Fruit fly (Drosophila melanogaster) whole organism, embryonic: ENCODE results near the gene Nup153.
A peak's percentile ranks its signal among the peaks of the same experiment; 100 is the strongest.

Experiments used
- Asciz ChIP-seq: fragments of 200-800 bp; sonication (Bioruptor generic); optimal IDR thresholded peaks from 2 replicates; lab custom pipeline; 2017; ENCODE audit warnings: missing biosample characterization, mild to moderate bottlenecking, missing genetic modification characterization, missing genetic modification reagents
- Atf6 ChIP-seq: fragments of 200-800 bp; sonication (Bioruptor generic); IDR thresholded peaks from 2 replicates; pipeline ENCODE4 v1.3.6; 2022; ENCODE audit warnings: missing biosample characterization, missing genetic modification characterization
- Bdp1 ChIP-seq: fragments of 200-800 bp; sonication (Bioruptor generic); optimal IDR thresholded peaks from 3 replicates; lab custom pipeline; 2016; ENCODE audit warnings: missing biosample characterization, missing genetic modification characterization
- Blimp-1 ChIP-seq: fragments of 200-800 bp; sonication (Bioruptor generic); optimal IDR thresholded peaks from 3 replicates; lab custom pipeline; 2018; ENCODE audit warnings: missing biosample characterization, missing genetic modification characterization, mild to moderate bottlenecking, moderate library complexity, missing genetic modification reagents
- CG10209 ChIP-seq: fragments of 200-800 bp; sonication (Bioruptor generic); optimal IDR thresholded peaks from 3 replicates; lab custom pipeline; 2017; ENCODE audit warnings: missing biosample characterization, mild to moderate bottlenecking, missing genetic modification characterization, missing genetic modification reagents
- CG13123 ChIP-seq: fragments of 200-800 bp; sonication (Bioruptor generic); optimal IDR thresholded peaks from 2 replicates; lab custom pipeline; 2016; ENCODE audit warnings: missing biosample characterization, missing genetic modification characterization
- CG13424 ChIP-seq: fragments of 200-800 bp; sonication (Bioruptor generic); optimal IDR thresholded peaks from 2 replicates; lab custom pipeline; 2019; ENCODE audit warnings: missing biosample characterization, mild to moderate bottlenecking, missing genetic modification characterization, moderate library complexity
- CG13624 ChIP-seq: fragments of 200-800 bp; sonication (Bioruptor generic); optimal IDR thresholded peaks from 2 replicates; lab custom pipeline; 2016; ENCODE audit warnings: missing biosample characterization, missing genetic modification characterization
- CG14050 ChIP-seq: fragments of 200-800 bp; sonication (Bioruptor generic); IDR thresholded peaks from 3 replicates; pipeline ENCODE4 v1.3.6; 2022; ENCODE audit warnings: missing biosample characterization, missing genetic modification characterization
- CG16815 ChIP-seq: fragments of 200-800 bp; sonication (Bioruptor generic); optimal IDR thresholded peaks from 3 replicates; lab custom pipeline; 2017; ENCODE audit warnings: missing biosample characterization, mild to moderate bottlenecking, missing genetic modification characterization
- CG16863 ChIP-seq: fragments of 200-800 bp; sonication (Bioruptor generic); optimal IDR thresholded peaks from 3 replicates; lab custom pipeline; 2016; ENCODE audit warnings: missing biosample characterization, missing genetic modification characterization
- CG17328 ChIP-seq: fragments of 200-800 bp; sonication (Bioruptor generic); IDR thresholded peaks from 2 replicates; pipeline ENCODE4 v1.3.6; 2022; ENCODE audit warnings: missing biosample characterization, missing genetic modification characterization
- CG17359 ChIP-seq: fragments of 200-800 bp; sonication (Bioruptor generic); optimal IDR thresholded peaks from 3 replicates; lab custom pipeline; 2018; ENCODE audit warnings: missing biosample characterization, mild to moderate bottlenecking, missing genetic modification characterization, moderate library complexity
- CG18476 ChIP-seq: fragments of 200-800 bp; sonication (Bioruptor generic); optimal IDR thresholded peaks from 2 replicates; lab custom pipeline; 2016; ENCODE audit warnings: missing biosample characterization, mild to moderate bottlenecking, missing genetic modification characterization
- CG18599 ChIP-seq: fragments of 200-800 bp; sonication (Bioruptor generic); optimal IDR thresholded peaks from 3 replicates; lab custom pipeline; 2017; ENCODE audit warnings: missing biosample characterization, missing genetic modification characterization, mild to moderate bottlenecking, moderate library complexity, missing genetic modification reagents
- CG31365 ChIP-seq: fragments of 200-800 bp; sonication (Bioruptor generic); optimal IDR thresholded peaks from 2 replicates; lab custom pipeline; 2018; ENCODE audit warnings: missing biosample characterization, mild to moderate bottlenecking, missing genetic modification characterization
- CG33213 ChIP-seq: fragments of 200-800 bp; sonication (Bioruptor generic); optimal IDR thresholded peaks from 3 replicates; lab custom pipeline; 2016; ENCODE audit warnings: missing biosample characterization, missing genetic modification characterization
- CG3726 ChIP-seq: fragments of 200-800 bp; sonication (Bioruptor generic); IDR thresholded peaks from 3 replicates; pipeline ENCODE4, ENCODE4 v1.3.6; 2022; ENCODE audit warnings: missing biosample characterization, missing genetic modification characterization
- CG4282 ChIP-seq: fragments of 200-800 bp; sonication (Bioruptor generic); optimal IDR thresholded peaks from 2 replicates; lab custom pipeline; 2016; ENCODE audit warnings: missing biosample characterization, missing genetic modification characterization
- CG4328 ChIP-seq: fragments of 200-800 bp; sonication (Bioruptor generic); optimal IDR thresholded peaks from 3 replicates; lab custom pipeline; 2017; ENCODE audit warnings: missing biosample characterization, missing genetic modification reagents, missing genetic modification characterization
- CG6813 ChIP-seq: fragments of 200-800 bp; sonication (Bioruptor generic); optimal IDR thresholded peaks from 2 replicates; lab custom pipeline; 2017; ENCODE audit warnings: missing biosample characterization, missing genetic modification characterization, mild to moderate bottlenecking, moderate library complexity, missing genetic modification reagents
- CG7987 ChIP-seq: fragments of 200-800 bp; sonication (Bioruptor generic); optimal IDR thresholded peaks from 2 replicates; lab custom pipeline; 2018; ENCODE audit warnings: missing biosample characterization, mild to moderate bottlenecking, missing genetic modification characterization, moderate library complexity
- CG8281 ChIP-seq: fragments of 200-800 bp; sonication (Bioruptor generic); optimal IDR thresholded peaks from 2 replicates; lab custom pipeline; 2018; ENCODE audit warnings: missing biosample characterization, mild to moderate bottlenecking, missing genetic modification characterization, moderate library complexity
- CG9797 ChIP-seq: fragments of 200-800 bp; sonication (Bioruptor generic); optimal IDR thresholded peaks from 3 replicates; lab custom pipeline; 2018; ENCODE audit warnings: missing biosample characterization, mild to moderate bottlenecking, missing genetic modification characterization
- CTCF ChIP-seq: fragments of 200-800 bp; sonication (Bioruptor generic); optimal IDR thresholded peaks from 2 replicates; lab custom pipeline; 2017; ENCODE audit warnings: missing biosample characterization, mild to moderate bottlenecking, missing genetic modification characterization, moderate library complexity
- Deaf1 ChIP-seq: fragments of 200-800 bp; optimal IDR thresholded peaks from 3 replicates; lab custom pipeline; 2019; ENCODE audit warnings: missing biosample characterization, mild to moderate bottlenecking, missing genetic modification characterization, moderate library complexity
- Dll ChIP-seq: fragments of 200-800 bp; sonication (Bioruptor generic); IDR thresholded peaks from 4 replicates; pipeline ENCODE4 v1.3.6; 2022; ENCODE audit warnings: missing biosample characterization, missing genetic modification characterization; ENCODE audit not compliant: partially characterized antibody
- HLHmδ ChIP-seq: fragments of 200-800 bp; sonication (Bioruptor generic); optimal IDR thresholded peaks from 2 replicates; lab custom pipeline; 2018; ENCODE audit warnings: missing biosample characterization, mild to moderate bottlenecking, missing genetic modification characterization, moderate library complexity
- Hmr ChIP-seq: fragments of 200-800 bp; sonication (Bioruptor generic); optimal IDR thresholded peaks from 3 replicates; lab custom pipeline; 2017; ENCODE audit warnings: mild to moderate bottlenecking, missing biosample characterization, missing genetic modification reagents, missing genetic modification characterization
- Hr51 ChIP-seq, 2 experiments: fragments of 200-800 bp; sonication (Bioruptor generic); optimal IDR thresholded peaks; 2 replicates in 1 of 2; 3 replicates in 1 of 2; lab custom pipeline; 2016 to 2018; ENCODE audit warnings: missing biosample characterization in 2 of 2, missing genetic modification characterization in 2 of 2, mild to moderate bottlenecking in 1 of 2, moderate library complexity in 1 of 2
- Lim3 ChIP-seq: fragments of 200-800 bp; sonication (Bioruptor generic); IDR thresholded peaks from 2 replicates; pipeline ENCODE4 v1.3.6; 2022; ENCODE audit warnings: missing biosample characterization, missing genetic modification characterization
- Nf-YA ChIP-seq: fragments of 200-800 bp; sonication (Bioruptor generic); IDR thresholded peaks from 2 replicates; pipeline ENCODE4 v1.3.6; 2022; ENCODE audit warnings: missing biosample characterization, missing genetic modification characterization
- Ptx1 ChIP-seq: fragments of 200-800 bp; sonication (Bioruptor generic); IDR thresholded peaks from 2 replicates; pipeline ENCODE4 v1.3.6; 2022; ENCODE audit warnings: missing biosample characterization, missing genetic modification characterization
- Side ChIP-seq: fragments of 200-800 bp; sonication (Bioruptor generic); optimal IDR thresholded peaks from 2 replicates; lab custom pipeline; 2016; ENCODE audit warnings: missing biosample characterization, missing genetic modification characterization
- ash1 ChIP-seq: fragments of 200-800 bp; sonication (Bioruptor generic); optimal IDR thresholded peaks from 2 replicates; lab custom pipeline; 2018; ENCODE audit warnings: missing biosample characterization, mild to moderate bottlenecking, missing genetic modification characterization
- bcd ChIP-seq: fragments of 200-800 bp; sonication (Bioruptor generic); optimal IDR thresholded peaks from 2 replicates; lab custom pipeline; 2017; ENCODE audit warnings: missing biosample characterization, mild to moderate bottlenecking, missing genetic modification characterization
- caup ChIP-seq: fragments of 200-800 bp; sonication (Bioruptor generic); optimal IDR thresholded peaks from 3 replicates; lab custom pipeline; 2017; ENCODE audit warnings: missing biosample characterization, mild to moderate bottlenecking, missing genetic modification characterization, moderate library complexity; ENCODE audit not compliant: severe bottlenecking
- fd102C ChIP-seq: fragments of 200-800 bp; sonication (Bioruptor generic); optimal IDR thresholded peaks from 2 replicates; lab custom pipeline; 2018; ENCODE audit warnings: missing biosample characterization, mild to moderate bottlenecking, missing genetic modification characterization, moderate library complexity
- fru ChIP-seq: fragments of >200 bp; optimal IDR thresholded peaks from 2 replicates; lab custom pipeline; 2017
- kay ChIP-seq: fragments of 200-800 bp; sonication (Bioruptor generic); optimal IDR thresholded peaks from 2 replicates; lab custom pipeline; 2016; ENCODE audit warnings: missing biosample characterization, missing genetic modification characterization
- klu ChIP-seq: fragments of 200-800 bp; sonication (Bioruptor generic); IDR thresholded peaks from 2 replicates; pipeline ENCODE4 v1.3.6; 2022; ENCODE audit warnings: missing biosample characterization, missing genetic modification characterization
- onecut ChIP-seq: fragments of 200-800 bp; sonication (Bioruptor generic); IDR thresholded peaks from 2 replicates; pipeline ENCODE4 v1.3.6; 2022; ENCODE audit warnings: missing biosample characterization, missing genetic modification characterization
- org-1 ChIP-seq: fragments of 200-800 bp; sonication (Bioruptor generic); optimal IDR thresholded peaks from 2 replicates; lab custom pipeline; 2017; ENCODE audit warnings: missing biosample characterization, missing genetic modification characterization
- pita ChIP-seq: fragments of 200-800 bp; sonication (Bioruptor generic); optimal IDR thresholded peaks from 2 replicates; lab custom pipeline; 2017; ENCODE audit warnings: missing biosample characterization, mild to moderate bottlenecking, missing genetic modification characterization
- prd ChIP-seq, 3 experiments: fragments of >200 bp in 2 of 3; fragments of 200-800 bp in 1 of 3; sonication (Bioruptor generic) in 1 of 3; optimal IDR thresholded peaks in 2 of 3; IDR thresholded peaks in 1 of 3; 2 replicates in 2 of 3; 3 replicates in 1 of 3; pipeline versions ENCODE4 v1.3.6 to Lab custom; 2017 to 2022; ENCODE audit warnings: missing biosample characterization in 1 of 3, missing genetic modification characterization in 1 of 3
- run ChIP-seq: fragments of 200-800 bp; sonication (Bioruptor generic); optimal IDR thresholded peaks from 3 replicates; lab custom pipeline; 2018; ENCODE audit warnings: missing biosample characterization, mild to moderate bottlenecking, missing genetic modification characterization
- stwl ChIP-seq: fragments of 200-800 bp; sonication (Bioruptor generic); optimal IDR thresholded peaks from 3 replicates; lab custom pipeline; 2018; ENCODE audit warnings: missing biosample characterization, mild to moderate bottlenecking, missing genetic modification characterization, moderate library complexity
- sug ChIP-seq: fragments of 200-800 bp; optimal IDR thresholded peaks from 2 replicates; lab custom pipeline; 2019; ENCODE audit warnings: missing biosample characterization, mild to moderate bottlenecking, missing genetic modification characterization, moderate library complexity
- zen ChIP-seq: fragments of 200-800 bp; sonication (Bioruptor generic); optimal IDR thresholded peaks from 3 replicates; lab custom pipeline; 2018; ENCODE audit warnings: missing biosample characterization, mild to moderate bottlenecking, missing genetic modification characterization, moderate library complexity

The Nup153 gene

dm6 chrX:16644535-16645131 lies 45.6 kb downstream of the Nup153 start (continued):
- TF ChIP-seq Side (GFP tag; lab: Kevin White, UChicago): peak; percentile 38
- peak; percentile 46 for TF ChIP-seq CG16863
- no peak for TF ChIP-seq kay (GFP tag; lab: Kevin White, UChicago)
- peak; percentile 20 for TF ChIP-seq caup (GFP tag; lab: Kevin White, UChicago)
- TF ChIP-seq fd102C: peak; percentile 68
- peak; percentile 48 for TF ChIP-seq CG4328
- TF ChIP-seq CG31365 (tag; lab: Kevin White, UChicago): peak; percentile 43
- peak; percentile 28 for TF ChIP-seq sug (tag; lab: Kevin White, UChicago)
- peak; percentile 17 to 21 for TF ChIP-seq Hr51 (GFP tag; optimal IDR thresholded peaks at IDR 0.05; lab: Kevin White, UChicago)
- no peak for TF ChIP-seq CG8281
- no peak for TF ChIP-seq prd (optimal IDR thresholded peaks at IDR 0.05; lab: Kevin White, UChicago)
- peak; percentile 35; the same call in 1 of the 3 replicates for TF ChIP-seq prd (GFP tag; IDR thresholded peaks at IDR 0.05; lab: Robert Waterston, UW)
- TF ChIP-seq CG10209: peak; percentile 71
- 0 out of 2 replicates have a peak, but pooled peaks have one; percentile 28 for TF ChIP-seq Nf-YA (GFP tag; lab: Robert Waterston, UW)
- no peak for TF ChIP-seq Lim3 (GFP tag; lab: Robert Waterston, UW)
- peak; percentile 64 for TF ChIP-seq Asciz
- TF ChIP-seq CG16815 (GFP tag; lab: Kevin White, UChicago): peak; percentile 2
- TF ChIP-seq CG9797 (GFP tag; lab: Kevin White, UChicago): no peak
- TF ChIP-seq run (tag; lab: Kevin White, UChicago): peak; percentile 73
- no peak for TF ChIP-seq CG13123 (GFP tag; lab: Kevin White, UChicago)
- TF ChIP-seq Dll: 0 out of 4 replicates have a peak, but pooled peaks have one; percentile 14
- TF ChIP-seq CG6813 (GFP tag; lab: Kevin White, UChicago): peak; percentile 83
- TF ChIP-seq Ptx1 (GFP tag; lab: Robert Waterston, UW): no peak
- TF ChIP-seq onecut (GFP tag; lab: Robert Waterston, UW): peak; percentile 53; the same call in 1 of the 2 replicates
- peak; percentile 2 for TF ChIP-seq stwl (tag; lab: Kevin White, UChicago)
- TF ChIP-seq Atf6 (GFP tag; lab: Robert Waterston, UW): peak; percentile 37; the same call in 1 of the 2 replicates
- peak; percentile 28 for TF ChIP-seq Bdp1
- TF ChIP-seq CG13424 (tag; lab: Kevin White, UChicago): peak; percentile 36
- no peak for TF ChIP-seq pita (GFP tag; lab: Kevin White, UChicago)
- no peak for TF ChIP-seq CG3726 (GFP tag; lab: Robert Waterston, UW)
- peak; percentile 53 for TF ChIP-seq CG7987 (GFP tag; lab: Kevin White, UChicago)
- TF ChIP-seq CG18476 (GFP tag; lab: Kevin White, UChicago): peak; percentile 8
- peak; percentile 39 for TF ChIP-seq CG18599
- peak; percentile 48; the same call in 1 of the 2 replicates for TF ChIP-seq CG17328
- TF ChIP-seq ash1 (GFP tag; lab: Kevin White, UChicago): peak; percentile 20
- peak; percentile 29; the same call in 2 of the 3 replicates for TF ChIP-seq CG14050 (GFP tag; lab: Robert Waterston, UW)
- peak; percentile 52 for TF ChIP-seq zen (tag; lab: Kevin White, UChicago)
- TF ChIP-seq Deaf1 (tag; lab: Kevin White, UChicago): no peak
- TF ChIP-seq CG17359 (tag; lab: Kevin White, UChicago): peak; percentile 71
- TF ChIP-seq org-1 (GFP tag; lab: Kevin White, UChicago): peak; percentile 38
- TF ChIP-seq fru (lab: Kevin White, UChicago): no peak
- peak; percentile 19 for TF ChIP-seq Hmr
- TF ChIP-seq CTCF (GFP tag; lab: Kevin White, UChicago): no peak
- TF ChIP-seq CG4282: no peak
- peak; percentile 28 for TF ChIP-seq bcd
- TF ChIP-seq CG33213 (GFP tag; lab: Kevin White, UChicago): peak; percentile 8
- peak; percentile 65 for TF ChIP-seq HLHmδ (GFP tag; lab: Kevin White, UChicago)
- TF ChIP-seq CG13624 (GFP tag; lab: Kevin White, UChicago): no peak
- no peak for TF ChIP-seq klu
- peak; percentile 41 for TF ChIP-seq Blimp-1 (GFP tag; lab: Kevin White, UChicago)
